Worm (Caenorhabditis elegans) whole organism, late embryonic: Measurements from ENCODE around the gene srbc-61.

Experiments used
- C08G9.2 ChIP-seq: sonication (generic microtip); optimal IDR thresholded peaks from 2 replicates; lab custom pipeline; 2016; ENCODE audit warnings: mild to moderate bottlenecking, missing genetic modification characterization, moderate library complexity, missing compliant biosample characterization
- K02D7.2 ChIP-seq: sonication (generic microtip); optimal IDR thresholded peaks from 2 replicates; lab custom pipeline; 2017; ENCODE audit warnings: mild to moderate bottlenecking, missing genetic modification characterization, missing compliant biosample characterization
- ama-1 ChIP-seq: fragments of 150-350 bp; optimal IDR thresholded peaks from 2 replicates; lab custom pipeline; 2014
- ceh-18 ChIP-seq: sonication (generic microtip); optimal IDR thresholded peaks from 2 replicates; lab custom pipeline; 2016; ENCODE audit warnings: missing genetic modification characterization, missing compliant biosample characterization
- ceh-19 ChIP-seq: fragments of 200-800 bp; sonication (Bioruptor generic); optimal IDR thresholded peaks from 2 replicates; lab custom pipeline; 2018; ENCODE audit warnings: mild to moderate bottlenecking, missing genetic modification characterization, missing compliant biosample characterization
- ceh-2 ChIP-seq: sonication (generic microtip); optimal IDR thresholded peaks from 2 replicates; lab custom pipeline; 2016; ENCODE audit warnings: missing genotype, missing genetic modification characterization, missing compliant biosample characterization
- ceh-22 ChIP-seq: sonication (generic microtip); optimal IDR thresholded peaks from 2 replicates; lab custom pipeline; 2017; ENCODE audit warnings: missing biosample characterization, missing genetic modification characterization
- ceh-30 ChIP-seq: fragments of 150-350 bp; optimal IDR thresholded peaks from 2 replicates; lab custom pipeline; 2014; ENCODE audit warnings: missing biosample characterization, missing genetic modification characterization
- ceh-31 ChIP-seq: sonication (generic microtip); optimal IDR thresholded peaks from 2 replicates; lab custom pipeline; 2016; ENCODE audit warnings: missing genetic modification characterization, missing compliant biosample characterization
- ceh-34 ChIP-seq: sonication (generic microtip); optimal IDR thresholded peaks from 2 replicates; lab custom pipeline; 2016; ENCODE audit warnings: mild to moderate bottlenecking, missing genetic modification characterization, missing compliant biosample characterization
- ceh-48 ChIP-seq: sonication (generic microtip); optimal IDR thresholded peaks from 2 replicates; lab custom pipeline; 2016; ENCODE audit warnings: missing genetic modification characterization, inconsistent platforms, missing compliant biosample characterization
- ceh-6 ChIP-seq: fragments of 200-800 bp; sonication (Bioruptor generic); optimal IDR thresholded peaks from 2 replicates; lab custom pipeline; 2018; ENCODE audit warnings: mild to moderate bottlenecking, missing genetic modification characterization, missing compliant biosample characterization
- ceh-9 ChIP-seq: sonication (generic microtip); optimal IDR thresholded peaks from 2 replicates; lab custom pipeline; 2016; ENCODE audit warnings: mild to moderate bottlenecking, missing genetic modification characterization, inconsistent platforms, missing compliant biosample characterization
- dve-1 ChIP-seq: sonication (generic microtip); optimal IDR thresholded peaks from 2 replicates; lab custom pipeline; 2017; ENCODE audit warnings: antibody characterized with exemption, mild to moderate bottlenecking, missing genetic modification characterization, missing compliant biosample characterization
- elt-2 ChIP-seq: sonication (generic microtip); optimal IDR thresholded peaks from 2 replicates; lab custom pipeline; 2016; ENCODE audit warnings: missing genetic modification reagents, missing genetic modification characterization, missing compliant biosample characterization
- elt-4 ChIP-seq: sonication (generic microtip); optimal IDR thresholded peaks from 2 replicates; lab custom pipeline; 2016; ENCODE audit warnings: missing genetic modification characterization, missing compliant biosample characterization
- ets-4 ChIP-seq: sonication (generic microtip); optimal IDR thresholded peaks from 2 replicates; lab custom pipeline; 2016; ENCODE audit warnings: missing genetic modification characterization, missing compliant biosample characterization
- fkh-10 ChIP-seq: fragments of 150-350 bp; optimal IDR thresholded peaks from 2 replicates; lab custom pipeline; 2014; ENCODE audit warnings: missing biosample characterization, missing genetic modification reagents, missing genetic modification characterization
- hlh-13 ChIP-seq: fragments of 200-800 bp; sonication (Bioruptor generic); optimal IDR thresholded peaks from 2 replicates; lab custom pipeline; 2018; ENCODE audit warnings: mild to moderate bottlenecking, missing genetic modification characterization, missing compliant biosample characterization
- hlh-15 ChIP-seq: sonication (generic microtip); optimal IDR thresholded peaks from 2 replicates; lab custom pipeline; 2016; ENCODE audit warnings: missing genetic modification characterization, missing compliant biosample characterization
- hlh-6 ChIP-seq: sonication (generic microtip); optimal IDR thresholded peaks from 2 replicates; lab custom pipeline; 2016; ENCODE audit warnings: missing genotype, missing genetic modification characterization, missing compliant biosample characterization
- lim-6 ChIP-seq: sonication (generic microtip); optimal IDR thresholded peaks from 2 replicates; lab custom pipeline; 2016; ENCODE audit warnings: missing genetic modification characterization, missing compliant biosample characterization
- mec-3 ChIP-seq: sonication (generic microtip); optimal IDR thresholded peaks from 2 replicates; lab custom pipeline; 2016; ENCODE audit warnings: borderline replicate concordance, missing genetic modification characterization, missing compliant biosample characterization
- nhr-11 ChIP-seq: fragments of 150-350 bp; optimal IDR thresholded peaks from 2 replicates; lab custom pipeline; 2014; ENCODE audit warnings: missing biosample characterization, missing genetic modification characterization
- pat-9 ChIP-seq: fragments of 200-800 bp; sonication (Bioruptor generic); optimal IDR thresholded peaks from 2 replicates; lab custom pipeline; 2018; ENCODE audit warnings: mild to moderate bottlenecking, missing genetic modification characterization, moderate library complexity, missing compliant biosample characterization
- pqm-1 ChIP-seq: sonication (generic microtip); optimal IDR thresholded peaks from 2 replicates; lab custom pipeline; 2016; ENCODE audit warnings: missing genetic modification characterization, missing compliant biosample characterization
- rnt-1 ChIP-seq: sonication (generic microtip); optimal IDR thresholded peaks from 2 replicates; lab custom pipeline; 2016; ENCODE audit warnings: missing genetic modification characterization, missing compliant biosample characterization
- sox-2 ChIP-seq: fragments of 200-800 bp; sonication (Bioruptor generic); IDR thresholded peaks from 2 replicates; pipeline ENCODE4 v1.3.6; 2022; ENCODE audit warnings: missing genetic modification reagents, missing genetic modification characterization, missing compliant biosample characterization
- sox-4 ChIP-seq: sonication (generic microtip); optimal IDR thresholded peaks from 2 replicates; lab custom pipeline; 2017; ENCODE audit warnings: mild to moderate bottlenecking, missing genetic modification characterization, inconsistent platforms, missing compliant biosample characterization
- tbx-2 ChIP-seq: sonication (generic microtip); optimal IDR thresholded peaks from 2 replicates; lab custom pipeline; 2016; ENCODE audit warnings: missing genetic modification characterization, missing compliant biosample characterization
- tbx-7 ChIP-seq: sonication (generic microtip); optimal IDR thresholded peaks from 2 replicates; lab custom pipeline; 2016; ENCODE audit warnings: missing genotype, missing genetic modification characterization, missing compliant biosample characterization
- ttx-3 ChIP-seq: sonication (generic microtip); optimal IDR thresholded peaks from 2 replicates; lab custom pipeline; 2016; ENCODE audit warnings: missing genetic modification reagents, missing genetic modification characterization, missing compliant biosample characterization
- unc-3 ChIP-seq, 2 experiments: fragments of 200-800 bp in 1 of 2; sonication (Bioruptor generic) in 1 of 2; sonication (generic microtip) in 1 of 2; conservative IDR thresholded peaks in 1 of 2; optimal IDR thresholded peaks in 1 of 2; 2 replicates each; pipeline versions ENCODE4 v1.3.6 to Lab custom; 2016 to 2022; ENCODE audit warnings: missing compliant biosample characterization in 2 of 2, missing genetic modification characterization in 2 of 2, missing genetic modification reagents in 1 of 2
- unc-42 ChIP-seq: sonication (generic microtip); optimal IDR thresholded peaks from 2 replicates; lab custom pipeline; 2016; ENCODE audit warnings: missing genotype, missing genetic modification characterization, missing compliant biosample characterization
- unc-86 ChIP-seq: sonication (generic microtip); optimal IDR thresholded peaks from 2 replicates; lab custom pipeline; 2016; ENCODE audit warnings: missing genetic modification characterization, missing compliant biosample characterization

Gene srbc-61

ce11 chrV:17466751-17467150 is 9.8 kb upstream of the srbc-61 start, which contains the start of gene srw-72:
srw-72 (plus strand) TSS chrV:17467051.
- no peak for TF ChIP-seq elt-2 (tag; lab: Kevin White, UChicago)
- no peak for TF ChIP-seq hlh-15 (tag; lab: Kevin White, UChicago)
- TF ChIP-seq unc-42 (tag; lab: Kevin White, UChicago), result no peak
- TF ChIP-seq rnt-1 (tag; lab: Kevin White, UChicago), result no peak
- no peak for TF ChIP-seq ttx-3 (tag; lab: Kevin White, UChicago)
- no peak for TF ChIP-seq ceh-6 (GFP tag; lab: Kevin White, UChicago)
- no peak for TF ChIP-seq ceh-48 (tag; lab: Kevin White, UChicago)
- TF ChIP-seq ets-4, result no peak
- no peak for TF ChIP-seq C08G9.2 (tag; lab: Kevin White, UChicago)
- TF ChIP-seq ceh-2 (tag; lab: Kevin White, UChicago), result no peak

- TF ChIP-seq lim-6 (tag; lab: Kevin White, UChicago) (no peak), mec-3 (tag; lab: Kevin White, UChicago) (no peak), fkh-10 (no peak), pat-9 (tag; lab: Kevin White, UChicago) (no peak), pqm-1 (tag; lab: Kevin White, UChicago) (no peak), ceh-48 (tag; lab: Kevin White, UChicago) (no peak), ceh-18 (no peak), sox-2 (GFP tag; lab: Robert Waterston, UW) (no peak), ceh-9 (tag; lab: Kevin White, UChicago) (no peak), ama-1 (lab: Kevin White, UChicago) (no peak), hlh-13 (GFP tag; lab: Kevin White, UChicago) (no peak), K02D7.2 (tag; lab: Kevin White, UChicago) (no peak), ceh-22 (tag; lab: Kevin White, UChicago) (no peak), ceh-34 (tag; lab: Kevin White, UChicago) (no peak), tbx-2 (tag; lab: Kevin White, UChicago) (no peak), ceh-31 (tag; lab: Kevin White, UChicago) (no peak), hlh-6 (tag; lab: Kevin White, UChicago) (no peak), unc-3 (GFP tag; conservative IDR thresholded peaks at IDR 0.05; lab: Robert Waterston, UW) (no peak), unc-3 (tag; optimal IDR thresholded peaks at IDR 0.05; lab: Kevin White, UChicago) (no peak), ceh-30 (tag; lab: Kevin White, UChicago) (no peak)
These were observed 8.7 kb upstream of the srbc-61 start for ce11 chrV:17467881-17468280.

- no peak for TF ChIP-seq mec-3 (tag; lab: Kevin White, UChicago)
These were observed 7.4 kb upstream of the srbc-61 start, which contains the start of gene F20E11.17 for ce11 chrV:17469180-17469579. F20E11.17 (minus strand) TSS chrV:17469280.

- TF ChIP-seq ceh-6 (GFP tag; lab: Kevin White, UChicago), result no peak
- TF ChIP-seq sox-4, result no peak
- no peak for TF ChIP-seq unc-86 (tag; lab: Kevin White, UChicago)
- no peak for TF ChIP-seq elt-4 (tag; lab: Kevin White, UChicago)
- no peak for TF ChIP-seq ets-4
- no peak for TF ChIP-seq rnt-1 (tag; lab: Kevin White, UChicago)
- TF ChIP-seq tbx-7 (tag; lab: Kevin White, UChicago), result no peak
- TF ChIP-seq, all 69 proteins: peak for 0
These were observed 5.0 kb upstream of the srbc-61 start, which contains the start of gene srh-235 for ce11 chrV:17471564-17471963. srh-235 (minus strand) TSS chrV:17471664.

ce11 chrV:17473699-17474098 is 2.9 kb upstream of the srbc-61 start, which contains the start of gene srh-123:
srh-123 (plus strand) TSS chrV:17473999.
- TF ChIP-seq ceh-19 (GFP tag; lab: Kevin White, UChicago), result no peak
- TF ChIP-seq ceh-31 (tag; lab: Kevin White, UChicago), result no peak
- no peak for TF ChIP-seq nhr-11 (tag; lab: Kevin White, UChicago)
- TF ChIP-seq dve-1 (tag; lab: Kevin White, UChicago), result no peak
